Fruit fly (Drosophila melanogaster) S2 (cell line): ENCODE results near the gene sofe.

Experiments
- CG8478 ChIP-seq: fragments of >200 bp; optimal IDR thresholded peaks from 2 replicates; lab custom pipeline; 2018
- CTCF ChIP-seq, 2 experiments: fragments of >200 bp; optimal IDR thresholded peaks; 2 replicates each; lab custom pipeline; 2018

DNA sequence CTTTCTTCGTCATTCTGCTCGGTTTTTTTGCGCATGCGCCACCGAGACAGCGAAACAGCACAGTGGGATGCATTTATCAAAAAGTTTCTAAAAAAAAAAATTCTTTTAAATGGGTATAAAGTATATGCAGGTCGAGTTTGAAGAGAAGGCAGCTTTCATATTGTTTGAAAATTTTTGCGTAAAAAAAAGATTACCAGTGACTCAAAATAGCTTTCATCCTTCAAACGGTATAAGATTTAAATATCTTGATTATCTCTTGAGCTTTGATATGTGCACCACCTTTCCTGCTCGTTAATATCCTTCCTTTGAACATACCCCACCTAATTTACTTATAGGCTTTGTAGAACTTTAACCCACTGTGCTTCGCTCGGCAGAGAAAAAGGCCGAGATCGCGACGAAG lies 47.8 kb upstream of the sofe start:
- TF ChIP-seq CG8478 (lab: Kevin White, UChicago) (no peak), CTCF (optimal IDR thresholded peaks at IDR 0.05; lab: Kevin White, UChicago) (no peak)
